Fruit fly (Drosophila melanogaster): ENCODE results near the gene mura.

The mura gene

dm6 chr3R:9527907-9528842, 23.4 kb downstream of the mura start (continued):
- TF ChIP-seq CG8319 (GFP tag; optimal IDR thresholded peaks at IDR 0.05) (peak; percentile 85), Lpt (GFP tag; optimal IDR thresholded peaks at IDR 0.05) (peak; percentile 76), CG3919 (GFP tag; optimal IDR thresholded peaks at IDR 0.05) (peak; percentile 94), CG34406 (GFP tag; optimal IDR thresholded peaks at IDR 0.05) (peak; percentile 80), eg (GFP tag; IDR thresholded peaks at IDR 0.05) (peak; percentile 96), spab (GFP tag; optimal IDR thresholded peaks at IDR 0.05) (peak; percentile 75), Hr39 (GFP tag; optimal IDR thresholded peaks at IDR 0.05) (no peak), dsx (GFP tag; optimal IDR thresholded peaks at IDR 0.05; ENCODE audit: poor library complexity, severe bottlenecking) (no peak), CG32006 (GFP tag; optimal IDR thresholded peaks at IDR 0.05) (no peak), CG6163 (GFP tag; IDR thresholded peaks at IDR 0.05) (peak; percentile 97)

dm6 chr3R:9516400-9516852, 35.2 kb downstream of the mura start:
- TF ChIP-seq CG4318 (GFP tag; optimal IDR thresholded peaks at IDR 0.05) = no peak
- TF ChIP-seq topi (GFP tag; optimal IDR thresholded peaks at IDR 0.05) = no peak
- TF ChIP-seq Hr39 (GFP tag; optimal IDR thresholded peaks at IDR 0.05) = no peak
- TF ChIP-seq svp (GFP tag) = peak; percentile 74
- no peak for TF ChIP-seq dac (GFP tag; optimal IDR thresholded peaks at IDR 0.05)
- no peak for TF ChIP-seq CG6808 (GFP tag; optimal IDR thresholded peaks at IDR 0.05)
- TF ChIP-seq salr (GFP tag; optimal IDR thresholded peaks at IDR 0.05) = no peak
- TF ChIP-seq fd59A (GFP tag; optimal IDR thresholded peaks at IDR 0.05) = no peak
- no peak for TF ChIP-seq pdm3 (GFP tag; optimal IDR thresholded peaks at IDR 0.05)
- peak; percentile 84 for TF ChIP-seq fkh (GFP tag; optimal IDR thresholded peaks at IDR 0.05)
- no peak for TF ChIP-seq CG34406 (GFP tag; optimal IDR thresholded peaks at IDR 0.05)
- TF ChIP-seq Met (GFP tag; optimal IDR thresholded peaks at IDR 0.05) = no peak
- TF ChIP-seq Eip93F (GFP tag; optimal IDR thresholded peaks at IDR 0.05) = no peak
- TF ChIP-seq Ets21C (GFP tag; optimal IDR thresholded peaks at IDR 0.05) = no peak

dm6 chr3R:9515860-9516344, 35.7 kb downstream of the mura start, which contains the start of the genes mRpL47, CG8176 and Kdm3:
Gene mRpL47 (minus strand): TSS chr3R:9515908.
Gene CG8176 (plus strand): TSS chr3R:9516007.
Gene Kdm3 (plus strand): TSS chr3R:9516007.
- TF ChIP-seq CG3032 (tag; optimal IDR thresholded peaks at IDR 0.05) = peak; percentile 36
- TF ChIP-seq CG8119 (GFP tag; IDR thresholded peaks at IDR 0.05) = no peak
- no peak for TF ChIP-seq fd59A (GFP tag; optimal IDR thresholded peaks at IDR 0.05)
- TF ChIP-seq Sox14 (GFP tag; optimal IDR thresholded peaks at IDR 0.05) = peak; percentile 69
- TF ChIP-seq Gug (GFP tag; IDR thresholded peaks at IDR 0.05) = no peak
- TF ChIP-seq salr (GFP tag; optimal IDR thresholded peaks at IDR 0.05) = no peak
- peak; percentile 28 for TF ChIP-seq topi (GFP tag; optimal IDR thresholded peaks at IDR 0.05)
- TF ChIP-seq Eip75B (GFP tag; optimal IDR thresholded peaks at IDR 0.05) = no peak
- no peak for TF ChIP-seq CG11902 (GFP tag; optimal IDR thresholded peaks at IDR 0.05)
- no peak for TF ChIP-seq CG9139 (GFP tag; optimal IDR thresholded peaks at IDR 0.05)
- no peak for TF ChIP-seq CG15336 (GFP tag; IDR thresholded peaks at IDR 0.05)
- peak; percentile 65 for TF ChIP-seq vri (GFP tag; optimal IDR thresholded peaks at IDR 0.05)
- TF ChIP-seq eg (GFP tag; IDR thresholded peaks at IDR 0.05) = no peak
- no peak for TF ChIP-seq svp (GFP tag)
- no peak for TF ChIP-seq net (GFP tag; optimal IDR thresholded peaks at IDR 0.05)
- TF ChIP-seq CG31627 (GFP tag; optimal IDR thresholded peaks at IDR 0.05) = peak; percentile 72
- TF ChIP-seq CG1621 (tag; optimal IDR thresholded peaks at IDR 0.05) = no peak
- peak; percentile 25 for TF ChIP-seq esn (GFP tag; optimal IDR thresholded peaks at IDR 0.05)
- no peak for TF ChIP-seq CG10631 (GFP tag; optimal IDR thresholded peaks at IDR 0.05)
- TF ChIP-seq acj6 (GFP tag; optimal IDR thresholded peaks at IDR 0.05) = no peak
- peak; percentile 46 for TF ChIP-seq lz (GFP tag; optimal IDR thresholded peaks at IDR 0.05)
- TF ChIP-seq CG10669 (GFP tag; optimal IDR thresholded peaks at IDR 0.05) = no peak
- peak; percentile 0 for TF ChIP-seq Sox15 (GFP tag; optimal IDR thresholded peaks at IDR 0.05)
- TF ChIP-seq Hr39 (GFP tag; optimal IDR thresholded peaks at IDR 0.05) = no peak
- TF ChIP-seq CG6276 (GFP tag; optimal IDR thresholded peaks at IDR 0.05) = no peak
- peak; percentile 57 for TF ChIP-seq cyc (GFP tag; optimal IDR thresholded peaks at IDR 0.05)
- no peak for TF ChIP-seq CG6792 (GFP tag; optimal IDR thresholded peaks at IDR 0.05)
- TF ChIP-seq dac (GFP tag; optimal IDR thresholded peaks at IDR 0.05) = no peak
- no peak for TF ChIP-seq Smox (GFP tag; optimal IDR thresholded peaks at IDR 0.05)
- TF ChIP-seq Ets96B (tag; optimal IDR thresholded peaks at IDR 0.05) = no peak
- TF ChIP-seq fkh (GFP tag; optimal IDR thresholded peaks at IDR 0.05) = no peak
- TF ChIP-seq Eip93F (GFP tag; optimal IDR thresholded peaks at IDR 0.05) = no peak
- no peak for TF ChIP-seq spab (GFP tag; optimal IDR thresholded peaks at IDR 0.05)
